Fruit fly (Drosophila melanogaster): ENCODE measurements around the gene ChLD3.
A peak's percentile ranks its signal among the peaks of the same experiment; 100 is the strongest.

The ChLD3 gene

DNA sequence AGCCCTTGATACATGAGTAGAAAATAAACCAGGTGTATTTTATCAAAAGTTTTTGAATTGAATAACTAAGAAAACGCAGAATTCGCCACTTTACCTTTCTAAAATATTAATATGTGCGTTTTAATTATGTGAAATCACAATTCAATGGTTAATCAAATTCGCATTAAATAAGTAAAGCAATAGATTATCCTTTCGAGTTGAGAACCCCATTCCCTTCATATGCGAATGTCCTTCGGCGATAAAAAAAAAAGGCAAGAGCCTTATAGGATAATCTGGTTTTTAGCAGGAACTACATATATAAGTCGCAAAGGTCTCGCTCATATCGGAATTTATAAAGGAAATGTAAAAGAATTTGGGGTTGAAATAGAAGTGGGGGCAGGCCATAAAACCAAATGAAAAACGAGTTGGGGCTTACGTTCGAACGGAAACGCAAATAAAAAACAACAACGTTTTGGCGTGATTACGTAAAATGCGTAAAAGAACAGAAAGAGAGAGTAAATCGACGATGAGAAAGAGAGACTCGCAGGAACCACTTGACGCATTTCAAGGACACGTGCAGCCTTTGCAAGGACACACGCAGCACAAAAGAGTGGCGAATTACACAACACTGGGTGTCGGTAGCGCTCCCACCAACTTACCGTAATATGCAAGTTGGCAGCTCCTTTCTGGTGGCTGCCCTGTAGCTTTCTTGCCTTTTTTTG is 23.4 kb upstream of the ChLD3 start:
- TF ChIP-seq Myc (optimal IDR thresholded peaks at IDR 0.05) (no peak), usp (GFP tag; optimal IDR thresholded peaks at IDR 0.05) (no peak), fru (GFP tag; optimal IDR thresholded peaks at IDR 0.05) (no peak), Mio (GFP tag; optimal IDR thresholded peaks at IDR 0.05) (no peak), Dif (GFP tag; optimal IDR thresholded peaks at IDR 0.05; ENCODE audit: partially characterized antibody) (no peak), Sp1 (GFP tag; optimal IDR thresholded peaks at IDR 0.05) (no peak), Vsx2 (GFP tag; optimal IDR thresholded peaks at IDR 0.05; ENCODE audit: partially characterized antibody) (no peak), psq (GFP tag; optimal IDR thresholded peaks at IDR 0.05) (no peak), OdsH (GFP tag; optimal IDR thresholded peaks at IDR 0.05) (no peak), woc (GFP tag; optimal IDR thresholded peaks at IDR 0.05) (no peak), pan (optimal IDR thresholded peaks at IDR 0.05) (no peak), tai (GFP tag; optimal IDR thresholded peaks at IDR 0.05) (no peak), CG9705 (GFP tag; optimal IDR thresholded peaks at IDR 0.05) (no peak), Hr83 (GFP tag; optimal IDR thresholded peaks at IDR 0.05; ENCODE audit: poor library complexity, severe bottlenecking) (no peak), Rel (GFP tag; optimal IDR thresholded peaks at IDR 0.05) (no peak), Rel (tag; optimal IDR thresholded peaks at IDR 0.05) (no peak), ey (GFP tag; optimal IDR thresholded peaks at IDR 0.05) (no peak)

- TF ChIP-seq CG9705 (GFP tag; optimal IDR thresholded peaks at IDR 0.05) = peak; percentile 78
- peak; percentile 92 for TF ChIP-seq brk (GFP tag; optimal IDR thresholded peaks at IDR 0.05)
- peak; percentile 95 for TF ChIP-seq br (GFP tag; optimal IDR thresholded peaks at IDR 0.05)
- peak; percentile 93 for TF ChIP-seq Dif (GFP tag; optimal IDR thresholded peaks at IDR 0.05; ENCODE audit: partially characterized antibody)
- peak; percentile 87 for TF ChIP-seq tai (GFP tag; optimal IDR thresholded peaks at IDR 0.05)
- peak; percentile 81 for TF ChIP-seq CG32264 (GFP tag; optimal IDR thresholded peaks at IDR 0.05)
- peak; percentile 11 to 95 for TF ChIP-seq foxo (GFP tag; optimal IDR thresholded peaks at IDR 0.05)
- TF ChIP-seq Abd-B (GFP tag; optimal IDR thresholded peaks at IDR 0.05) = no peak
- TF ChIP-seq N (GFP tag; optimal IDR thresholded peaks at IDR 0.05) = no peak
- TF ChIP-seq Vsx2 (GFP tag; optimal IDR thresholded peaks at IDR 0.05; ENCODE audit: partially characterized antibody) = no peak
- TF ChIP-seq fru (GFP tag; optimal IDR thresholded peaks at IDR 0.05) = peak; percentile 96
- peak; percentile 94 for TF ChIP-seq Sp1 (GFP tag; optimal IDR thresholded peaks at IDR 0.05)
- TF ChIP-seq Hnf4 (GFP tag; optimal IDR thresholded peaks at IDR 0.05) = peak; percentile 93
- TF ChIP-seq Jra (GFP tag; optimal IDR thresholded peaks at IDR 0.05) = peak; percentile 89
- TF ChIP-seq ey (GFP tag; optimal IDR thresholded peaks at IDR 0.05) = peak; percentile 95
- no peak for TF ChIP-seq jim (GFP tag; optimal IDR thresholded peaks at IDR 0.05)
- peak; percentile 91 for TF ChIP-seq psq (GFP tag; optimal IDR thresholded peaks at IDR 0.05)
- TF ChIP-seq Hr83 (GFP tag; optimal IDR thresholded peaks at IDR 0.05; ENCODE audit: poor library complexity, severe bottlenecking) = peak; percentile 11
- peak; percentile 71 for TF ChIP-seq dsf (GFP tag; optimal IDR thresholded peaks at IDR 0.05; ENCODE audit: borderline replicate concordance)
- TF ChIP-seq Rel (GFP tag; optimal IDR thresholded peaks at IDR 0.05) = peak; percentile 85
- peak; percentile 64 for TF ChIP-seq Rel (tag; optimal IDR thresholded peaks at IDR 0.05)
- TF ChIP-seq rgr (GFP tag; optimal IDR thresholded peaks at IDR 0.05) = peak; percentile 94
- TF ChIP-seq HLH106 (tag; optimal IDR thresholded peaks at IDR 0.05) = peak; percentile 95
- no peak for TF ChIP-seq Hr78 (GFP tag; optimal IDR thresholded peaks at IDR 0.05)
- TF ChIP-seq lola (GFP tag; optimal IDR thresholded peaks at IDR 0.05) = no peak
- TF ChIP-seq pan (optimal IDR thresholded peaks at IDR 0.05) = no peak
- no peak for TF ChIP-seq usp (GFP tag; optimal IDR thresholded peaks at IDR 0.05)
- TF ChIP-seq dmrt93B (GFP tag; optimal IDR thresholded peaks at IDR 0.05) = peak; percentile 88
- TF ChIP-seq woc (GFP tag; optimal IDR thresholded peaks at IDR 0.05) = peak; percentile 92
- peak; percentile 95 for TF ChIP-seq OdsH (GFP tag; optimal IDR thresholded peaks at IDR 0.05)
- TF ChIP-seq sv (GFP tag; optimal IDR thresholded peaks at IDR 0.05) = peak; percentile 96
- TF ChIP-seq Myc (optimal IDR thresholded peaks at IDR 0.05) = no peak
- TF ChIP-seq CrebA (GFP tag; optimal IDR thresholded peaks at IDR 0.05; ENCODE audit: borderline replicate concordance) = peak; percentile 75
- TF ChIP-seq Dfd (GFP tag; optimal IDR thresholded peaks at IDR 0.05) = no peak
- peak; percentile 52 to 85 for TF ChIP-seq dl (GFP tag; optimal IDR thresholded peaks at IDR 0.05; ENCODE audit: insufficient read depth in 1 of 2, partially characterized antibody in 2 of 2)
- peak; percentile 24 for TF ChIP-seq GATAd (GFP tag; optimal IDR thresholded peaks at IDR 0.05)
- TF ChIP-seq h (GFP tag; optimal IDR thresholded peaks at IDR 0.05) = peak; percentile 97
- peak; percentile 95 for TF ChIP-seq sage (GFP tag; optimal IDR thresholded peaks at IDR 0.05)
- no peak for TF ChIP-seq Mio (GFP tag; optimal IDR thresholded peaks at IDR 0.05)
Observed at dm6 chr2L:16715841-16716701, 22.6 kb upstream of the ChLD3 start, which contains the start of the genes Cyt-c-d and CG31808. TSS of gene Cyt-c-d (plus strand) at chr2L:16715891. TSS of gene CG31808 (minus strand) at chr2L:16716195.

All from whole organism, wandering third instar larva.